Fruit fly (Drosophila melanogaster): Measurements from ENCODE around the gene Prx5.

DNA sequence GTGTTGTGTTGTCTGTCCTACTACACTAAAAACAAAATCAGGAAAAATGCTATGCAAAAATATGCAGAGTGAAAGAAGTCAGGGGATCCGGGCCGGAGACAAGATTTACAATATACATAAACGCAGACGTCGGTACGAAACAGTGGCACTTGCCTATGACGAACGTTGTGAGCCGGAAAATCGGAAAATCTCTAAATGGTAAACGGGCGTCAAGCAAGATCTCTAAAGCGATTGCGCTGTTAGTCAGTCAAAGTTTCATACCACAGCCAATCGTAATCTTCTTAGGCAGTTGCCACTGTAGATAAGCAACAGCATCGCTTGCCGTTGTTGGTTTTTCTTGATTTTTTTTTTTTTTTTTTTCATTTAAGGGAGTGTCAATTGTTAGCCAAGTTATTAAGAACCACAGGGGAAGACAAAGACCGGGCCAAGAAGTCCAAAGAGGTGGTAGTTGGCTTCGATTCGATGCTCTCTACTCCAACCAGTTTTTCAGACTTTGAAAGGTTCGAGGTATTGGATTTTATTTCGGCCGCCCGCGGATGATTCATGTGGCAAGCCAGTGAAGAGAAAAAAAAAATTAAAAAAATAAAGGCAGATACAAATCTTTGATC, 41.9 kb downstream of the Prx5 start:
- TF ChIP-seq CG8478 (optimal IDR thresholded peaks at IDR 0.05) (no peak), CTCF (optimal IDR thresholded peaks at IDR 0.05) (no peak)
